Worm (Caenorhabditis elegans) whole organism, young adult: Measurements from ENCODE around the gene acr-8.

ENCODE experiments used
- B0019.2 ChIP-seq: fragments of 200-800 bp; sonication (Bioruptor generic); conservative IDR thresholded peaks from 2 replicates; pipeline ENCODE4 v1.3.6; 2022; ENCODE audit warnings: missing genetic modification reagents, missing genetic modification characterization, missing compliant biosample characterization
- C17E4.6 ChIP-seq: fragments of 200-800 bp; sonication (Bioruptor generic); IDR thresholded peaks from 2 replicates; pipeline ENCODE4 v1.3.6; 2022; ENCODE audit warnings: missing genetic modification reagents, missing genetic modification characterization, missing compliant biosample characterization
- D2030.7 ChIP-seq: fragments of 200-800 bp; sonication (Bioruptor generic); IDR thresholded peaks from 2 replicates; pipeline ENCODE4 v1.3.6; 2022; ENCODE audit warnings: missing genetic modification reagents, missing genetic modification characterization, missing compliant biosample characterization
- F39B2.1 ChIP-seq: fragments of 200-800 bp; sonication (Bioruptor generic); IDR thresholded peaks from 2 replicates; pipeline ENCODE4 v1.3.6; 2022; ENCODE audit warnings: missing genetic modification reagents, missing genetic modification characterization, missing compliant biosample characterization
- F55B11.4 ChIP-seq: sonication (generic microtip); optimal IDR thresholded peaks from 2 replicates; lab custom pipeline; 2016; ENCODE audit warnings: missing compliant biosample characterization, missing genetic modification characterization, borderline replicate concordance; ENCODE audit not compliant: insufficient read depth
- F57A8.1 ChIP-seq: fragments of 200-800 bp; sonication (Bioruptor generic); optimal IDR thresholded peaks from 2 replicates; lab custom pipeline; 2018; ENCODE audit warnings: mild to moderate bottlenecking, missing genetic modification characterization, moderate library complexity, missing compliant biosample characterization
- F57C9.4 ChIP-seq: sonication (generic microtip); optimal IDR thresholded peaks from 2 replicates; lab custom pipeline; 2017; ENCODE audit warnings: mild to moderate bottlenecking, missing genetic modification characterization, missing compliant biosample characterization
- T07F8.4 ChIP-seq: sonication (generic microtip); optimal IDR thresholded peaks from 2 replicates; lab custom pipeline; 2016; ENCODE audit warnings: mild to moderate bottlenecking, missing genetic modification characterization, moderate library complexity, missing compliant biosample characterization
- T26A5.8 ChIP-seq: sonication (generic microtip); optimal IDR thresholded peaks from 2 replicates; lab custom pipeline; 2016; ENCODE audit warnings: missing genetic modification characterization, missing compliant biosample characterization
- Y53G8AR.9 ChIP-seq: fragments of 200-800 bp; sonication (Bioruptor generic); conservative IDR thresholded peaks from 2 replicates; pipeline ENCODE4 v1.3.6; 2022; ENCODE audit warnings: missing genetic modification reagents, missing genetic modification characterization, missing compliant biosample characterization
- Y67H2A.10 ChIP-seq: fragments of 200-800 bp; sonication (Bioruptor generic); conservative IDR thresholded peaks from 2 replicates; pipeline ENCODE4 v1.3.6; 2022; ENCODE audit warnings: missing genetic modification reagents, missing genetic modification characterization, missing compliant biosample characterization
- ama-1 ChIP-seq, 3 experiments: fragments of 150-350 bp in 1 of 3; sonication (generic microtip) in 2 of 3; optimal IDR thresholded peaks; 2 replicates each; lab custom pipeline; 2014 to 2018; ENCODE audit warnings: missing biosample characterization in 2 of 3, missing genetic modification characterization in 2 of 3, missing genetic modification reagents in 2 of 3
- aptf-2 ChIP-seq: fragments of 200-800 bp; sonication (Bioruptor generic); conservative IDR thresholded peaks from 2 replicates; pipeline ENCODE4 v1.3.6; 2022; ENCODE audit warnings: missing genetic modification reagents, missing genetic modification characterization, missing compliant biosample characterization
- aptf-3 ChIP-seq: fragments of 200-800 bp; sonication (Bioruptor generic); IDR thresholded peaks from 2 replicates; pipeline ENCODE4 v1.3.6; 2022; ENCODE audit warnings: missing genetic modification characterization, missing compliant biosample characterization
- atf-7 ChIP-seq: sonication (generic microtip); optimal IDR thresholded peaks from 2 replicates; lab custom pipeline; 2017; ENCODE audit warnings: mild to moderate bottlenecking, missing genetic modification characterization, missing compliant biosample characterization
- attf-5 ChIP-seq: fragments of 200-800 bp; sonication (Bioruptor generic); optimal IDR thresholded peaks from 2 replicates; lab custom pipeline; 2018; ENCODE audit warnings: mild to moderate bottlenecking, missing genetic modification characterization, missing compliant biosample characterization
- attf-6 ChIP-seq: fragments of 200-800 bp; sonication (Bioruptor generic); IDR thresholded peaks from 2 replicates; pipeline ENCODE4 v1.3.6; 2022; ENCODE audit warnings: missing genetic modification reagents, missing genetic modification characterization, missing compliant biosample characterization
- bed-1 ChIP-seq: fragments of 200-800 bp; sonication (Bioruptor generic); IDR thresholded peaks from 2 replicates; pipeline ENCODE4 v1.3.6; 2022; ENCODE audit warnings: missing genetic modification reagents, missing genetic modification characterization, missing compliant biosample characterization
- ceh-27 ChIP-seq: fragments of 200-800 bp; sonication (Bioruptor generic); optimal IDR thresholded peaks from 2 replicates; lab custom pipeline; 2018; ENCODE audit warnings: mild to moderate bottlenecking, missing genetic modification characterization, moderate library complexity, missing compliant biosample characterization
- ceh-40 ChIP-seq: fragments of 200-800 bp; sonication (Bioruptor generic); IDR thresholded peaks from 2 replicates; pipeline ENCODE4 v1.3.6; 2022; ENCODE audit warnings: missing genetic modification characterization, missing compliant biosample characterization
- ceh-91 ChIP-seq: fragments of 200-800 bp; sonication (Bioruptor generic); IDR thresholded peaks from 2 replicates; pipeline ENCODE4 v1.3.6; 2022; ENCODE audit warnings: missing genetic modification reagents, missing genetic modification characterization, missing compliant biosample characterization
- dpff-1 ChIP-seq: sonication (generic microtip); optimal IDR thresholded peaks from 2 replicates; lab custom pipeline; 2017; ENCODE audit warnings: mild to moderate bottlenecking, missing genetic modification characterization, missing compliant biosample characterization
- ekl-4 ChIP-seq: fragments of 200-800 bp; sonication (Bioruptor generic); IDR thresholded peaks from 2 replicates; pipeline ENCODE4 v1.3.6; 2022; ENCODE audit warnings: missing genetic modification reagents, missing genetic modification characterization, missing compliant biosample characterization
- gei-17 ChIP-seq: fragments of 200-800 bp; sonication (Bioruptor generic); optimal IDR thresholded peaks from 2 replicates; lab custom pipeline; 2018; ENCODE audit warnings: mild to moderate bottlenecking, missing genetic modification characterization, missing compliant biosample characterization
- him-1 ChIP-seq: sonication (generic microtip); optimal IDR thresholded peaks from 2 replicates; lab custom pipeline; 2016; ENCODE audit warnings: missing genotype, missing genetic modification reagents, missing genetic modification characterization, missing compliant biosample characterization
- let-607 ChIP-seq, 2 experiments: fragments of 200-800 bp in 1 of 2; sonication (Bioruptor generic) in 1 of 2; sonication (generic microtip) in 1 of 2; optimal IDR thresholded peaks; 2 replicates each; lab custom pipeline; 2016 to 2018; ENCODE audit warnings: mild to moderate bottlenecking in 2 of 2, missing compliant biosample characterization in 2 of 2, missing genetic modification characterization in 2 of 2, moderate library complexity in 2 of 2, missing genotype in 1 of 2
- lin-35 ChIP-seq, 3 experiments: fragments of 150-350 bp in 2 of 3; sonication (generic microtip) in 1 of 3; optimal IDR thresholded peaks; 2 replicates each; lab custom pipeline; 2014 to 2018; ENCODE audit warnings: missing biosample characterization in 3 of 3, missing genetic modification characterization in 3 of 3, missing genetic modification reagents in 3 of 3
- lin-40 ChIP-seq: sonication (generic microtip); optimal IDR thresholded peaks from 2 replicates; lab custom pipeline; 2016; ENCODE audit warnings: missing genetic modification characterization, mild to moderate bottlenecking, missing compliant biosample characterization, missing genotype, missing genetic modification reagents
- lsl-1 ChIP-seq: fragments of 200-800 bp; sonication (Bioruptor generic); optimal IDR thresholded peaks from 2 replicates; lab custom pipeline; 2018; ENCODE audit warnings: mild to moderate bottlenecking, missing genetic modification characterization, moderate library complexity, missing compliant biosample characterization
- nhr-27 ChIP-seq: fragments of 200-800 bp; sonication (Bioruptor generic); optimal IDR thresholded peaks from 2 replicates; lab custom pipeline; 2018; ENCODE audit warnings: mild to moderate bottlenecking, missing genetic modification characterization, moderate library complexity, missing compliant biosample characterization
- rcor-1 ChIP-seq: fragments of 200-800 bp; sonication (Bioruptor generic); IDR thresholded peaks from 2 replicates; pipeline ENCODE4 v1.3.6; 2022; ENCODE audit warnings: missing genetic modification reagents, missing genetic modification characterization, missing compliant biosample characterization
- repo-1 ChIP-seq: sonication (generic microtip); optimal IDR thresholded peaks from 2 replicates; lab custom pipeline; 2017; ENCODE audit warnings: mild to moderate bottlenecking, missing genetic modification characterization, missing compliant biosample characterization
- sdz-38 ChIP-seq: sonication (generic microtip); optimal IDR thresholded peaks from 2 replicates; lab custom pipeline; 2016; ENCODE audit warnings: missing genotype, missing genetic modification characterization, missing compliant biosample characterization
- unc-62 ChIP-seq: fragments of 150-350 bp; optimal IDR thresholded peaks from 2 replicates; lab custom pipeline; 2014; ENCODE audit warnings: missing biosample characterization, missing genetic modification reagents, missing genetic modification characterization
- ztf-25 ChIP-seq: fragments of 200-800 bp; sonication (Bioruptor generic); IDR thresholded peaks from 2 replicates; pipeline ENCODE4 v1.3.6; 2022; ENCODE audit warnings: missing genetic modification reagents, missing genetic modification characterization, missing compliant biosample characterization

Gene acr-8

ce11 chrX:10444705-10445104 lies 32.2 kb downstream of the acr-8 start, which contains the start of gene C39B10.4 (continued):
- TF ChIP-seq ekl-4 (GFP tag; lab: Robert Waterston, UW) (no peak), Y67H2A.10 (GFP tag; lab: Robert Waterston, UW) (no peak), B0019.2 (GFP tag; lab: Robert Waterston, UW) (no peak)

DNA sequence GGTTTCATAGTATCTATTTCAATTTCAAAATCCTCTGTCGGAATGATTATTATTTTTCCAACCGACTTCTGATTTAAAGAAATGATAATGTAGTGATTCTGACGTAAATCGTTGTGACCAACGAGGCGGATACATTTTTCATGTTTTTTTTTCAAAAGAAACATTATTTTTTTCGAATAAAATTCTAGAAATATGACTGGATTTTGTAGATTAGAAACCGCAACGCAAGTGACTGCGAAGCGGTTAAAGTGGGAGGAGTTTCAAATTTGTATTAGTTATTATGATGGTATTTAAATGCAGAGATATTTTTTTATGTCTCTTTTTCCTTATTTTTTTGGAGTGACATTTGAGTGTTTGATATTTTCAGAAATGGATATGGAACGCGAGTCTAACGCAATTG lies 34.5 kb downstream of the acr-8 start, which contains the start of gene C39B10.5:
C39B10.5 (plus strand) TSS at position 362 of the 400 bp plus-strand sequence.
- no peak for TF ChIP-seq attf-5 (GFP tag; lab: Kevin White, UChicago)
- TF ChIP-seq aptf-2 (GFP tag; lab: Robert Waterston, UW): no peak
- no peak for TF ChIP-seq lin-40 (tag; lab: Kevin White, UChicago)
- TF ChIP-seq F57C9.4: no peak
- no peak for TF ChIP-seq bed-1 (GFP tag; lab: Robert Waterston, UW)
- TF ChIP-seq ekl-4 (GFP tag; lab: Robert Waterston, UW): no peak
- TF ChIP-seq F55B11.4 (tag; lab: Kevin White, UChicago): no peak
- TF ChIP-seq C17E4.6 (GFP tag; lab: Robert Waterston, UW): no peak
- no peak for TF ChIP-seq let-607 (tag; optimal IDR thresholded peaks at IDR 0.05; lab: Kevin White, UChicago)
- no peak for TF ChIP-seq ama-1 (optimal IDR thresholded peaks at IDR 0.05; lab: Kevin White, UChicago)
- no peak for TF ChIP-seq ama-1 (GFP tag; optimal IDR thresholded peaks at IDR 0.05; lab: Kevin White, UChicago)
- no peak for TF ChIP-seq ceh-40 (GFP tag; lab: Robert Waterston, UW)
- TF ChIP-seq him-1 (tag; lab: Kevin White, UChicago): no peak
- TF ChIP-seq F57A8.1 (GFP tag; lab: Kevin White, UChicago): no peak
- TF ChIP-seq atf-7 (tag; lab: Kevin White, UChicago): no peak
- no peak for TF ChIP-seq D2030.7 (GFP tag; lab: Robert Waterston, UW)
- TF ChIP-seq nhr-27 (tag; lab: Kevin White, UChicago): no peak
- TF ChIP-seq repo-1 (tag; lab: Kevin White, UChicago): no peak
- no peak for TF ChIP-seq lsl-1 (GFP tag; lab: Kevin White, UChicago)

ce11 chrX:10453960-10454359 lies 41.4 kb downstream of the acr-8 start, which contains the start of gene lgc-41:
lgc-41 (plus strand) TSS chrX:10454260.
- TF ChIP-seq ztf-25 (GFP tag; lab: Robert Waterston, UW) (no peak), T07F8.4 (tag; lab: Kevin White, UChicago) (no peak), C17E4.6 (GFP tag; lab: Robert Waterston, UW) (no peak), gei-17 (no peak), sdz-38 (no peak), attf-6 (no peak), dpff-1 (tag; lab: Kevin White, UChicago) (no peak), ceh-27 (GFP tag; lab: Kevin White, UChicago) (no peak), lin-35 (GFP tag; optimal IDR thresholded peaks at IDR 0.05; lab: Kevin White, UChicago) (no peak), rcor-1 (GFP tag; lab: Robert Waterston, UW) (no peak), T26A5.8 (tag; lab: Kevin White, UChicago) (no peak), unc-62 (no peak)

DNA sequence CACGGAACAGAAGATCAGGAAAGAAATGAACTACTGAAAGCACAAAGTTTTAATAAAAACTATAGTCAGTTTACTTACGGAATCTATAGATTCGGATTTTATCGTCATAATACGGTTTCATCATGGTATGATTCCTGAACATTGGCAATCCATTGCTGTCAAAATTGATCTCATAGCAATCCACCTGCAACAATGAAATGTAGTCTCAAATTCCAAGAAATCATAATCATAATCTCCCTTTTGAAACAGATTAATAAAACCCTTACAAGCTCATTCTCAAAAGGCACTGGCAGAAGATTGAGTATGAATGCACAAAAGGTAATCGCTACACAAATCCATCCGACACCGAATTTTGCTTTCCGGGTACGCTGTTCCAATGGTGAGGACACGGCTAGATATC lies 49.9 kb downstream of the acr-8 start:
- TF ChIP-seq F39B2.1: no peak
- TF ChIP-seq Y53G8AR.9: no peak
- no peak for TF ChIP-seq rcor-1 (GFP tag; lab: Robert Waterston, UW)
- no peak for TF ChIP-seq aptf-3 (GFP tag; lab: Robert Waterston, UW)
- no peak for TF ChIP-seq ceh-91 (GFP tag; lab: Robert Waterston, UW)
